Worm (Caenorhabditis elegans) whole organism, midembryonic: ENCODE measurements around the gene cri-3.

ENCODE experiments used
- med-1 ChIP-seq: sonication (generic microtip); optimal IDR thresholded peaks from 2 replicates; lab custom pipeline; 2017; ENCODE audit warnings: missing genetic modification characterization, mild to moderate bottlenecking, missing compliant biosample characterization, antibody characterized with exemption, missing genetic modification reagents; ENCODE audit not compliant: insufficient read depth
- ref-1 ChIP-seq: fragments of 200-800 bp; sonication (Bioruptor generic); conservative IDR thresholded peaks from 2 replicates; pipeline ENCODE4 v1.3.6; 2022; ENCODE audit warnings: missing genetic modification reagents, missing genetic modification characterization, missing compliant biosample characterization
- ztf-29 ChIP-seq: fragments of 200-800 bp; sonication (Bioruptor generic); IDR thresholded peaks from 2 replicates; pipeline ENCODE4 v1.3.6; 2022; ENCODE audit warnings: missing genetic modification reagents, missing genetic modification characterization, missing compliant biosample characterization

- no peak for TF ChIP-seq ref-1 (GFP tag; lab: Robert Waterston, UW)
- no peak for TF ChIP-seq ztf-29
- no peak for TF ChIP-seq med-1 (GFP tag; lab: Kevin White, UChicago)
Observed at ce11 chrIII:3381866-3382265, 14.3 kb upstream of the cri-3 start.
